Worm (Caenorhabditis elegans) whole organism, L4 larva: Measurements from ENCODE around the gene his-71.

Source experiments
- F44E2.7 ChIP-seq: fragments of 200-800 bp; sonication (Bioruptor generic); IDR thresholded peaks from 2 replicates; pipeline ENCODE4 v2.1.2; 2022; ENCODE audit warnings: missing genetic modification characterization, missing compliant biosample characterization
- R02D3.7 ChIP-seq: fragments of 150-350 bp; sonication (generic microtip); optimal IDR thresholded peaks from 3 replicates; lab custom pipeline; 2014; ENCODE audit warnings: missing biosample characterization, missing genetic modification characterization
- T26A8.4 ChIP-seq: fragments of 200-800 bp; sonication (Bioruptor generic); IDR thresholded peaks from 2 replicates; pipeline ENCODE4 v1.3.6; 2022; ENCODE audit warnings: missing genetic modification characterization, missing compliant biosample characterization
- Y48G9A.11 ChIP-seq: fragments of 200-800 bp; sonication (Bioruptor generic); IDR thresholded peaks from 2 replicates; pipeline ENCODE4 v1.3.6; 2022; ENCODE audit warnings: missing genetic modification reagents, missing genetic modification characterization, missing compliant biosample characterization
- ceh-20 ChIP-seq: fragments of 200-800 bp; sonication (Bioruptor generic); IDR thresholded peaks from 2 replicates; pipeline ENCODE4 v1.3.6; 2022; ENCODE audit warnings: missing genetic modification reagents, missing genetic modification characterization, missing compliant biosample characterization
- cey-2 ChIP-seq: sonication (generic microtip); optimal IDR thresholded peaks from 3 replicates; lab custom pipeline; 2017; ENCODE audit warnings: missing genetic modification characterization, mild to moderate bottlenecking, missing compliant biosample characterization, antibody characterized with exemption, borderline replicate concordance; ENCODE audit not compliant: insufficient read depth
- ctbp-1 ChIP-seq: fragments of 200-800 bp; sonication (Bioruptor generic); IDR thresholded peaks from 2 replicates; pipeline ENCODE4 v1.3.6; 2022; ENCODE audit warnings: missing genetic modification reagents, missing genetic modification characterization, missing compliant biosample characterization
- daf-16 ChIP-seq, 3 experiments: sonication (generic microtip); optimal IDR thresholded peaks; 2 replicates each; lab custom pipeline; 2016 to 2017; ENCODE audit warnings: missing genetic modification characterization in 3 of 3, missing genetic modification reagents in 3 of 3, mild to moderate bottlenecking in 2 of 3, missing compliant biosample characterization in 2 of 3, missing biosample characterization in 1 of 3, moderate library complexity in 1 of 3
- dmd-6 ChIP-seq: fragments of 200-800 bp; sonication (Bioruptor generic); IDR thresholded peaks from 2 replicates; pipeline ENCODE4 v1.3.6; 2022; ENCODE audit warnings: missing genetic modification reagents, missing genetic modification characterization, missing compliant biosample characterization
- dpl-1 ChIP-seq: fragments of 150-350 bp; optimal IDR thresholded peaks from 2 replicates; lab custom pipeline; 2014; ENCODE audit warnings: missing biosample characterization, missing genetic modification reagents, missing genetic modification characterization
- dve-1 ChIP-seq: sonication (generic microtip); optimal IDR thresholded peaks from 2 replicates; lab custom pipeline; 2017; ENCODE audit warnings: antibody characterized with exemption, mild to moderate bottlenecking, missing genetic modification characterization, missing compliant biosample characterization; ENCODE audit not compliant: insufficient read depth
- egl-43 ChIP-seq: fragments of 200-800 bp; sonication (Bioruptor generic); IDR thresholded peaks from 2 replicates; pipeline ENCODE4 v1.3.6; 2022; ENCODE audit warnings: missing genetic modification reagents, missing genetic modification characterization, missing compliant biosample characterization
- hif-1 ChIP-seq, 2 experiments: sonication (generic microtip); optimal IDR thresholded peaks; 2 replicates each; lab custom pipeline; 2016 to 2017; ENCODE audit warnings: missing compliant biosample characterization in 2 of 2, missing genetic modification characterization in 2 of 2, missing genetic modification reagents in 2 of 2, missing genotype in 2 of 2, mild to moderate bottlenecking in 1 of 2
- hlh-11 ChIP-seq: fragments of 200-800 bp; sonication (Bioruptor generic); optimal IDR thresholded peaks from 2 replicates; lab custom pipeline; 2018; ENCODE audit warnings: mild to moderate bottlenecking, missing genetic modification characterization, missing compliant biosample characterization
- hlh-30 ChIP-seq: sonication (generic microtip); optimal IDR thresholded peaks from 2 replicates; lab custom pipeline; 2017; ENCODE audit warnings: antibody characterized with exemption, mild to moderate bottlenecking, missing genetic modification characterization, missing compliant biosample characterization; ENCODE audit not compliant: insufficient read depth
- lim-7 ChIP-seq: fragments of 200-800 bp; sonication (Bioruptor generic); IDR thresholded peaks from 2 replicates; pipeline ENCODE4 v1.3.6; 2022; ENCODE audit warnings: missing genetic modification characterization, missing compliant biosample characterization
- lin-15B ChIP-seq: fragments of 150-350 bp; sonication (generic microtip); optimal IDR thresholded peaks from 3 replicates; lab custom pipeline; 2014; ENCODE audit warnings: missing biosample characterization, missing genetic modification characterization
- lir-3 ChIP-seq: sonication (generic microtip); optimal IDR thresholded peaks from 2 replicates; lab custom pipeline; 2016; ENCODE audit warnings: mild to moderate bottlenecking, missing genetic modification characterization, missing compliant biosample characterization
- mdt-29 ChIP-seq: fragments of 200-800 bp; sonication (Bioruptor generic); IDR thresholded peaks from 2 replicates; pipeline ENCODE4 v1.3.6; 2022; ENCODE audit warnings: missing genetic modification reagents, missing genetic modification characterization, missing compliant biosample characterization
- mep-1 ChIP-seq: fragments of 150-350 bp; sonication (generic microtip); optimal IDR thresholded peaks from 3 replicates; lab custom pipeline; 2014; ENCODE audit warnings: missing biosample characterization, missing genetic modification characterization
- mxl-2 ChIP-seq: fragments of 200-800 bp; sonication (Bioruptor generic); conservative IDR thresholded peaks from 2 replicates; pipeline ENCODE4 v1.3.6; 2022; ENCODE audit warnings: missing genetic modification reagents, missing genetic modification characterization, missing compliant biosample characterization
- nhr-10 ChIP-seq: fragments of 150-350 bp; optimal IDR thresholded peaks from 2 replicates; lab custom pipeline; 2014; ENCODE audit warnings: missing biosample characterization, missing genetic modification characterization
- nhr-237 ChIP-seq: sonication (generic microtip); optimal IDR thresholded peaks from 2 replicates; lab custom pipeline; 2017; ENCODE audit warnings: missing biosample characterization, missing genetic modification characterization
- nhr-28 ChIP-seq: fragments of 150-350 bp; optimal IDR thresholded peaks from 2 replicates; lab custom pipeline; 2014; ENCODE audit warnings: missing biosample characterization, missing genetic modification characterization
- nhr-41 ChIP-seq: fragments of 200-800 bp; sonication (Bioruptor generic); IDR thresholded peaks from 2 replicates; pipeline ENCODE4 v1.3.6; 2022; ENCODE audit warnings: missing genetic modification reagents, missing genetic modification characterization, missing compliant biosample characterization
- nhr-48 ChIP-seq: sonication (generic microtip); optimal IDR thresholded peaks from 2 replicates; lab custom pipeline; 2016; ENCODE audit warnings: mild to moderate bottlenecking, missing genetic modification characterization, missing compliant biosample characterization
- pha-4 ChIP-seq, 2 experiments: fragments of 150-350 bp in 1 of 2; fragments of 200-800 bp in 1 of 2; sonication (Bioruptor generic) in 1 of 2; IDR thresholded peaks in 1 of 2; optimal IDR thresholded peaks in 1 of 2; 2 replicates each; pipeline versions ENCODE4 v1.3.6 to Lab custom; 2014 to 2022; ENCODE audit warnings: missing genetic modification characterization in 2 of 2, missing genetic modification reagents in 2 of 2, missing biosample characterization in 1 of 2, missing compliant biosample characterization in 1 of 2
- rbr-2 ChIP-seq: sonication (generic microtip); optimal IDR thresholded peaks from 2 replicates; lab custom pipeline; 2016; ENCODE audit warnings: missing genotype, missing genetic modification characterization, missing compliant biosample characterization
- saeg-2 ChIP-seq: fragments of 200-800 bp; sonication (Bioruptor generic); IDR thresholded peaks from 2 replicates; pipeline ENCODE4 v1.3.6; 2022; ENCODE audit warnings: missing genetic modification reagents, missing genetic modification characterization, missing compliant biosample characterization
- tag-97 ChIP-seq: fragments of 200-800 bp; sonication (Bioruptor generic); IDR thresholded peaks from 2 replicates; pipeline ENCODE4 v1.3.6; 2022; ENCODE audit warnings: missing genetic modification characterization, missing compliant biosample characterization
- unc-39 ChIP-seq: sonication (generic microtip); optimal IDR thresholded peaks from 2 replicates; lab custom pipeline; 2017; ENCODE audit warnings: missing biosample characterization, missing genetic modification characterization
- unc-62 ChIP-seq, 3 experiments: fragments of 150-350 bp in 1 of 3; sonication (generic microtip); optimal IDR thresholded peaks in 2 of 3; peaks in 1 of 3; 1 replicate in 1 of 3; 2 replicates in 2 of 3; lab custom pipeline; 2014 to 2017; ENCODE audit warnings: missing biosample characterization in 3 of 3, missing genetic modification characterization in 3 of 3, missing genetic modification reagents in 3 of 3, missing genotype in 1 of 3
- zfp-3 ChIP-seq: fragments of 200-800 bp; sonication (Bioruptor generic); conservative IDR thresholded peaks from 2 replicates; pipeline ENCODE4 v1.3.6; 2022; ENCODE audit warnings: missing genetic modification reagents, missing genetic modification characterization, missing compliant biosample characterization
- ztf-7 ChIP-seq: fragments of 150-350 bp; optimal IDR thresholded peaks from 2 replicates; lab custom pipeline; 2014; ENCODE audit warnings: missing biosample characterization, missing genetic modification characterization

his-71 gene

ce11 chrX:7986892-7987291, 5.0 kb upstream of the his-71 start (continued):
- TF ChIP-seq lim-7 (GFP tag; lab: Robert Waterston, UW) (no peak), ctbp-1 (GFP tag; lab: Robert Waterston, UW) (no peak), rbr-2 (tag; lab: Kevin White, UChicago) (no peak), unc-39 (tag; lab: Kevin White, UChicago) (no peak), nhr-41 (GFP tag; lab: Robert Waterston, UW) (0 out of 2 replicates have a peak, but pooled peaks have one; percentile 35), saeg-2 (GFP tag; lab: Robert Waterston, UW) (peak; percentile 71; the same call in 1 of the 2 replicates), T26A8.4 (GFP tag; lab: Robert Waterston, UW) (peak; percentile 59; the same call in 1 of the 2 replicates), mxl-2 (GFP tag; lab: Robert Waterston, UW) (peak; percentile 82), hlh-30 (tag; lab: Kevin White, UChicago) (peak; percentile 79)

ce11 chrX:7985495-7986029, 3.7 kb upstream of the his-71 start, which contains the start of gene F45E1.4:
F45E1.4 (plus strand) TSS chrX:7985979.
- no peak for TF ChIP-seq R02D3.7 (tag; lab: Kevin White, UChicago)
- no peak for TF ChIP-seq F44E2.7 (GFP tag; lab: Robert Waterston, UW)
- TF ChIP-seq ceh-20 (GFP tag; lab: Robert Waterston, UW): no peak
- no peak for TF ChIP-seq pha-4 (GFP tag; IDR thresholded peaks at IDR 0.05; lab: Robert Waterston, UW)
- no peak for TF ChIP-seq pha-4 (tag; optimal IDR thresholded peaks at IDR 0.05; lab: Kevin White, UChicago)
- TF ChIP-seq nhr-237 (tag; lab: Kevin White, UChicago): no peak
- TF ChIP-seq dmd-6: peak; percentile 28; the same call in 1 of the 2 replicates
- TF ChIP-seq daf-16 (GFP tag; optimal IDR thresholded peaks at IDR 0.05; lab: Kevin White, UChicago): no peak
- TF ChIP-seq daf-16 (tag; optimal IDR thresholded peaks at IDR 0.05; lab: Kevin White, UChicago): peak; percentile 3
- TF ChIP-seq nhr-48 (tag; lab: Kevin White, UChicago): peak; percentile 44
- peak; percentile 30 for TF ChIP-seq hlh-11 (tag; lab: Kevin White, UChicago)
- TF ChIP-seq nhr-10 (tag; lab: Kevin White, UChicago): no peak
- no peak for TF ChIP-seq dpl-1 (GFP tag; lab: Kevin White, UChicago)
- no peak for TF ChIP-seq egl-43
- TF ChIP-seq ztf-7 (tag; lab: Kevin White, UChicago): no peak
- TF ChIP-seq tag-97: no peak
- no peak for TF ChIP-seq lir-3
- peak; percentile 17 for TF ChIP-seq nhr-28 (tag; lab: Kevin White, UChicago)
- no peak for TF ChIP-seq mep-1
- TF ChIP-seq cey-2: no peak
- no peak for TF ChIP-seq mdt-29 (GFP tag; lab: Robert Waterston, UW)
- TF ChIP-seq unc-62 (GFP tag; optimal IDR thresholded peaks at IDR 0.05 in 1 of 2; lab: Kevin White, UChicago): peak in 1 of 2 experiments; percentile 82
- no peak for TF ChIP-seq unc-62 (tag; optimal IDR thresholded peaks at IDR 0.05; lab: Kevin White, UChicago)
- TF ChIP-seq Y48G9A.11 (GFP tag; lab: Robert Waterston, UW): no peak
- TF ChIP-seq lin-15B (tag; lab: Kevin White, UChicago): no peak
- TF ChIP-seq hif-1 (tag; optimal IDR thresholded peaks at IDR 0.05; lab: Kevin White, UChicago): no peak

ce11 chrX:7984742-7985141, 2.9 kb upstream of the his-71 start:
- no peak for TF ChIP-seq zfp-3 (GFP tag; lab: Robert Waterston, UW)
- TF ChIP-seq daf-16 (GFP tag; optimal IDR thresholded peaks at IDR 0.05; lab: Kevin White, UChicago): no peak
- peak; percentile 48 for TF ChIP-seq daf-16 (tag; optimal IDR thresholded peaks at IDR 0.05; lab: Kevin White, UChicago)
- TF ChIP-seq dve-1 (tag; lab: Kevin White, UChicago): peak; percentile 37
